Worm (Caenorhabditis elegans): ENCODE measurements around the gene F40G12.4.

Gene F40G12.4

ce11 chrV:14240694-14241201 is 27.8 kb downstream of the F40G12.4 start, which contains the start of gene K02E11.10:
K02E11.10 (minus strand) TSS chrV:14241151.
- no peak for TF ChIP-seq ztf-4 (tag; optimal IDR thresholded peaks at IDR 0.05)
- TF ChIP-seq ceh-8 (GFP tag; optimal IDR thresholded peaks at IDR 0.05): peak; percentile 25
- no peak for TF ChIP-seq hpl-2 (GFP tag; optimal IDR thresholded peaks at IDR 0.05)
- no peak for TF ChIP-seq nhr-12 (tag; optimal IDR thresholded peaks at IDR 0.05)

- TF ChIP-seq mep-1 (tag; optimal IDR thresholded peaks at IDR 0.05): no peak
- no peak for TF ChIP-seq irx-1 (tag; optimal IDR thresholded peaks at IDR 0.05)
- no peak for TF ChIP-seq fos-1 (tag; optimal IDR thresholded peaks at IDR 0.05)
- TF ChIP-seq nhr-19 (GFP tag; conservative IDR thresholded peaks at IDR 0.05): no peak
- no peak for TF ChIP-seq nhr-28 (tag; optimal IDR thresholded peaks at IDR 0.05)
- no peak for TF ChIP-seq elt-3 (tag; optimal IDR thresholded peaks at IDR 0.05)
- no peak for TF ChIP-seq Y116A8C.19 (tag; optimal IDR thresholded peaks at IDR 0.05; ENCODE audit: borderline replicate concordance)
Observed at ce11 chrV:14235942-14236341, 32.6 kb downstream of the F40G12.4 start, which contains the start of gene ent-3. ent-3 (minus strand) TSS chrV:14236042.

ce11 chrV:14231656-14232055 is 36.9 kb downstream of the F40G12.4 start:
- no peak for TF ChIP-seq snu-23 (GFP tag; optimal IDR thresholded peaks at IDR 0.05)
- no peak for TF ChIP-seq dsc-1 (tag; optimal IDR thresholded peaks at IDR 0.05)
- no peak for TF ChIP-seq fkh-10 (GFP tag; optimal IDR thresholded peaks at IDR 0.05)
- TF ChIP-seq elt-2 (tag; optimal IDR thresholded peaks at IDR 0.05): no peak
- no peak for TF ChIP-seq nhr-19 (GFP tag; conservative IDR thresholded peaks at IDR 0.05)
- no peak for TF ChIP-seq aly-2 (tag; optimal IDR thresholded peaks at IDR 0.05)
- TF ChIP-seq isw-1 (GFP tag; IDR thresholded peaks at IDR 0.05): no peak
- peak; percentile 33 for TF ChIP-seq blmp-1 (tag; optimal IDR thresholded peaks at IDR 0.05)
- no peak for TF ChIP-seq irx-1 (tag; optimal IDR thresholded peaks at IDR 0.05)
- TF ChIP-seq unc-86 (tag; optimal IDR thresholded peaks at IDR 0.05): no peak
- TF ChIP-seq Y116A8C.19 (tag; optimal IDR thresholded peaks at IDR 0.05; ENCODE audit: borderline replicate concordance): no peak
- TF ChIP-seq alr-1 (tag; optimal IDR thresholded peaks at IDR 0.05; ENCODE audit: borderline replicate concordance): no peak
- TF ChIP-seq nhr-85 (tag): peak; percentile 37
- no peak for TF ChIP-seq nhr-11 (tag; optimal IDR thresholded peaks at IDR 0.05)

ce11 chrV:14230788-14231583 is 37.5 kb downstream of the F40G12.4 start:
- TF ChIP-seq nhr-90 (tag; optimal IDR thresholded peaks at IDR 0.05; ENCODE audit: poor library complexity) (peak; percentile 20), rnt-1 (tag; optimal IDR thresholded peaks at IDR 0.05) (peak; percentile 37), lin-35 (GFP tag; optimal IDR thresholded peaks at IDR 0.05) (no peak), blmp-1 (tag; optimal IDR thresholded peaks at IDR 0.05) (peak; percentile 75), dsc-1 (tag; optimal IDR thresholded peaks at IDR 0.05) (peak; percentile 1)

ce11 chrV:14226373-14226772 is 42.1 kb downstream of the F40G12.4 start, which contains the start of gene nep-21:
nep-21 (minus strand) TSS chrV:14226473.
- TF ChIP-seq nhr-20 (tag; optimal IDR thresholded peaks at IDR 0.05): no peak
- no peak for TF ChIP-seq unc-86 (tag; optimal IDR thresholded peaks at IDR 0.05)
- TF ChIP-seq lin-15B (tag; optimal IDR thresholded peaks at IDR 0.05): no peak
- TF ChIP-seq ceh-90 (tag; optimal IDR thresholded peaks at IDR 0.05): no peak
- no peak for TF ChIP-seq nhr-12 (tag; optimal IDR thresholded peaks at IDR 0.05)
- TF ChIP-seq hlh-17 (GFP tag; optimal IDR thresholded peaks at IDR 0.05; ENCODE audit: borderline replicate concordance): no peak
- no peak for TF ChIP-seq egl-13 (tag; optimal IDR thresholded peaks at IDR 0.05)
- TF ChIP-seq nhr-237 (tag; optimal IDR thresholded peaks at IDR 0.05): no peak
- no peak for TF ChIP-seq hlh-4 (tag; optimal IDR thresholded peaks at IDR 0.05)
